Worm (Caenorhabditis elegans): ENCODE data around the gene ZK1307.8.

- TF ChIP-seq ets-4 (GFP tag; optimal IDR thresholded peaks at IDR 0.05) = no peak
- no peak for TF ChIP-seq rpc-1 (optimal IDR thresholded peaks at IDR 0.05)
- TF ChIP-seq rpc-1 (tag; optimal IDR thresholded peaks at IDR 0.05) = no peak
- TF ChIP-seq snpc-4 (GFP tag; optimal IDR thresholded peaks at IDR 0.05) = no peak
- no peak for TF ChIP-seq snpc-4 (tag; optimal IDR thresholded peaks at IDR 0.05)
- TF ChIP-seq ceh-100 (GFP tag; IDR thresholded peaks at IDR 0.05) = no peak
- no peak for TF ChIP-seq Y53G8AR.9 (GFP tag; conservative IDR thresholded peaks at IDR 0.05)
- TF ChIP-seq Y53F4B.3 (GFP tag; IDR thresholded peaks at IDR 0.05) = no peak
- TF ChIP-seq Y56A3A.18 (GFP tag; IDR thresholded peaks at IDR 0.05) = no peak
- no peak for TF ChIP-seq ama-1 (optimal IDR thresholded peaks at IDR 0.05)
- no peak for TF ChIP-seq ama-1 (GFP tag; optimal IDR thresholded peaks at IDR 0.05)
- TF ChIP-seq nhr-27 (tag; optimal IDR thresholded peaks at IDR 0.05) = no peak
- no peak for TF ChIP-seq hlh-12 (tag; optimal IDR thresholded peaks at IDR 0.05)
- TF ChIP-seq sptf-2 (GFP tag; optimal IDR thresholded peaks at IDR 0.05) = no peak
- no peak for TF ChIP-seq B0019.2 (GFP tag; conservative IDR thresholded peaks at IDR 0.05)
- no peak for TF ChIP-seq ztf-28 (GFP tag; IDR thresholded peaks at IDR 0.05)
These were observed 43.0 kb downstream of the ZK1307.8 start, which contains the start of gene ZK1320.11 for ce11 chrII:9667382-9667781.
